Fruit fly (Drosophila melanogaster): Measurements from ENCODE around the gene aay.

aay gene

DNA sequence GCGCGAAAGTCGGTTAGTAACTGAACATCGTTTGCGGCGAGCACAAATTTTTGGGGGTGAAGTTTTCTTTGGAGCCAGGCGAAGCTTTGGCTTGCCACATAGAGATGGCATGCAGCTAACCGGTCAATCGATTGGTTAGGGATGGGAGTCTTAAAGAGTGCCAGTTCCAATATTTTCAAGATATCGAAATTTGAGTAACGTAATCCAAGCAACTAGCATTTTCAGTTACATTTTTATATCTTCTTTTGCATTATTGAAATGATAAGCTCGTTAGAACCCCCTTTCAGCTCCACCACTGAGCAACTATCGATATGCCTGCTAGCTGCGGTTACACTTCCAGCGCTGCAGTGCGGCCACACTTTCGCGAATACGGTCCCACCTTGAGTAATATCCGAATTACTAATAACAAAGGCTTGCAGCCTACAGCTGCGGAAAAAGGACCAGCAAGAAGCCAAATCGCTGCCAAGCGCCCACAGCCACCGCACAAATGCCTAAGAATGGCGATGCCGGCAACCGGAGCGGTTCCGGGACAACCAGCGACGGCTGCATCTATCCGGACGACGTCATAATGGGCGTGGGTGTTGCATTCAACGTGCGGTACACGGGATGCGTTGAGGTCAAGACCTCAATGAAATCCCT lies 3.7 kb downstream of the aay start, which contains the start of the genes Atat and Shc (continued):
- TF ChIP-seq CG6683 (GFP tag; optimal IDR thresholded peaks at IDR 0.05) (peak; percentile 96), fd3F (GFP tag; optimal IDR thresholded peaks at IDR 0.05) (peak; percentile 99), hth (optimal IDR thresholded peaks at IDR 0.05) (no peak), Med (GFP tag) (peak; percentile 100), peb (GFP tag; IDR thresholded peaks at IDR 0.05) (peak; percentile 99), CG12236 (GFP tag; optimal IDR thresholded peaks at IDR 0.05) (peak; percentile 98), eve (GFP tag; optimal IDR thresholded peaks at IDR 0.05) (peak in 1 of 2 experiments; percentile 96), CG6175 (GFP tag; IDR thresholded peaks at IDR 0.05) (peak; percentile 99), schlank (tag; optimal IDR thresholded peaks at IDR 0.05) (peak; percentile 98), CG5245 (GFP tag; optimal IDR thresholded peaks at IDR 0.05) (peak; percentile 99), Abd-B (GFP tag; optimal IDR thresholded peaks at IDR 0.05) (peak; percentile 100), CG18764 (GFP tag; optimal IDR thresholded peaks at IDR 0.05) (peak; percentile 99), Sox100B (GFP tag; optimal IDR thresholded peaks at IDR 0.05) (peak; percentile 90), cad (GFP tag; optimal IDR thresholded peaks at IDR 0.05) (no peak), fd102C (GFP tag; optimal IDR thresholded peaks at IDR 0.05) (peak; percentile 77), CG13775 (GFP tag; optimal IDR thresholded peaks at IDR 0.05) (peak; percentile 99), CG11504 (tag; optimal IDR thresholded peaks at IDR 0.05) (peak; percentile 97), cg (GFP tag; optimal IDR thresholded peaks at IDR 0.05) (peak; percentile 2), CG34224 (GFP tag; IDR thresholded peaks at IDR 0.05; ENCODE audit: partially characterized antibody) (peak; percentile 86), CG11247 (GFP tag; IDR thresholded peaks at IDR 0.05) (peak; percentile 100), CG10267 (tag; optimal IDR thresholded peaks at IDR 0.05) (peak; percentile 92), grn (GFP tag; optimal IDR thresholded peaks at IDR 0.05) (peak; percentile 87), CG15269 (tag; optimal IDR thresholded peaks at IDR 0.05) (peak; percentile 99), ttk (GFP tag; IDR thresholded peaks at IDR 0.05) (peak; percentile 100), aop (GFP tag; IDR thresholded peaks at IDR 0.05) (peak; percentile 98), Taf1 (GFP tag; IDR thresholded peaks at IDR 0.05) (peak; percentile 99), tna (GFP tag; IDR thresholded peaks at IDR 0.05; ENCODE audit: partially characterized antibody) (peak; percentile 80; the same call in 1 of the 2 replicates), chm (GFP tag; IDR thresholded peaks at IDR 0.05) (peak; percentile 99), phol (tag; optimal IDR thresholded peaks at IDR 0.05) (peak; percentile 99), CG1603 (tag; optimal IDR thresholded peaks at IDR 0.05) (peak; percentile 98), jing (GFP tag; optimal IDR thresholded peaks at IDR 0.05) (peak; percentile 99), bab2 (GFP tag; optimal IDR thresholded peaks at IDR 0.05) (peak; percentile 100), sd (tag; optimal IDR thresholded peaks at IDR 0.05) (peak; percentile 93), Ssrp (tag; optimal IDR thresholded peaks at IDR 0.05) (peak; percentile 99), CG3281 (GFP tag; optimal IDR thresholded peaks at IDR 0.05) (peak; percentile 97), CG7372 (GFP tag; IDR thresholded peaks at IDR 0.05) (peak; percentile 100), B-H2 (GFP tag; optimal IDR thresholded peaks at IDR 0.05) (peak; percentile 99), zen2 (GFP tag; IDR thresholded peaks at IDR 0.05; ENCODE audit: partially characterized antibody) (peak; percentile 77; the same call in 2 of the 3 replicates), pum (GFP tag; optimal IDR thresholded peaks at IDR 0.05) (peak; percentile 100), CG14441 (GFP tag; IDR thresholded peaks at IDR 0.05) (peak; percentile 100), p53 (GFP tag; optimal IDR thresholded peaks at IDR 0.05) (peak; percentile 99), CG15601 (tag; optimal IDR thresholded peaks at IDR 0.05) (peak; percentile 97), dmrt11E (tag; optimal IDR thresholded peaks at IDR 0.05) (peak; percentile 98), Dp (GFP tag; optimal IDR thresholded peaks at IDR 0.05) (peak; percentile 53), tll (GFP tag; optimal IDR thresholded peaks at IDR 0.05) (peak; percentile 50 to 94), CHES-1-like (GFP tag; optimal IDR thresholded peaks at IDR 0.05) (peak; percentile 100), BEAF-32 (GFP tag; optimal IDR thresholded peaks at IDR 0.05) (peak; percentile 99), CG15073 (GFP tag; optimal IDR thresholded peaks at IDR 0.05) (peak; percentile 92), toy (GFP tag; IDR thresholded peaks at IDR 0.05) (peak; percentile 99)

All from whole organism, embryonic.